Fruit fly (Drosophila melanogaster) whole organism, wandering third instar larva: ENCODE results near the gene CG32669.

Experiments used
- Abd-B ChIP-seq: fragments of >200 bp; optimal IDR thresholded peaks from 2 replicates; lab custom pipeline; 2017; ENCODE audit warnings: missing biosample characterization, missing genetic modification characterization
- CG32264 ChIP-seq: fragments of 200-800 bp; sonication (Bioruptor generic); optimal IDR thresholded peaks from 2 replicates; lab custom pipeline; 2016; ENCODE audit warnings: missing biosample characterization, missing genetic modification characterization
- CG9705 ChIP-seq: fragments of 200-800 bp; sonication (Bioruptor generic); optimal IDR thresholded peaks from 2 replicates; lab custom pipeline; 2018; ENCODE audit warnings: missing biosample characterization, mild to moderate bottlenecking, missing genetic modification characterization
- GATAd ChIP-seq: sonication (Bioruptor generic); optimal IDR thresholded peaks from 2 replicates; lab custom pipeline; 2016; ENCODE audit warnings: missing biosample characterization, missing genetic modification characterization
- Jra ChIP-seq: sonication (Bioruptor generic); optimal IDR thresholded peaks from 2 replicates; lab custom pipeline; 2016; ENCODE audit warnings: missing biosample characterization, missing genetic modification characterization
- Mio ChIP-seq: sonication (Bioruptor generic); optimal IDR thresholded peaks from 2 replicates; lab custom pipeline; 2016; ENCODE audit warnings: missing biosample characterization, missing genetic modification characterization
- Myc ChIP-seq: fragments of >200 bp; optimal IDR thresholded peaks from 2 replicates; lab custom pipeline; 2017
- OdsH ChIP-seq: fragments of 200-800 bp; sonication (Bioruptor generic); optimal IDR thresholded peaks from 2 replicates; lab custom pipeline; 2016; ENCODE audit warnings: missing biosample characterization, mild to moderate bottlenecking, missing genetic modification characterization
- br ChIP-seq: fragments of 200-800 bp; sonication (Bioruptor generic); optimal IDR thresholded peaks from 2 replicates; lab custom pipeline; 2016; ENCODE audit warnings: missing biosample characterization, missing genetic modification characterization
- dl ChIP-seq, 2 experiments: fragments of 175-275, 200-275 bp in 1 of 2; fragments of 200-275 bp in 1 of 2; sonication (Bioruptor generic); optimal IDR thresholded peaks; lab custom pipeline; 2018; ENCODE audit warnings: mild to moderate bottlenecking in 2 of 2, missing biosample characterization in 2 of 2, missing genetic modification characterization in 2 of 2, moderate library complexity in 2 of 2; ENCODE audit not compliant: partially characterized antibody in 2 of 2, insufficient read depth in 1 of 2
- fru ChIP-seq: fragments of 200-800 bp; sonication (Bioruptor generic); optimal IDR thresholded peaks from 3 replicates; lab custom pipeline; 2016; ENCODE audit warnings: missing biosample characterization, mild to moderate bottlenecking, missing genetic modification characterization
- psq ChIP-seq: fragments of 200-800 bp; sonication (Bioruptor generic); optimal IDR thresholded peaks from 3 replicates; lab custom pipeline; 2017; ENCODE audit warnings: missing biosample characterization, mild to moderate bottlenecking, missing genetic modification characterization, moderate library complexity
- sv ChIP-seq: fragments of 200-800 bp; sonication (Bioruptor generic); optimal IDR thresholded peaks from 3 replicates; lab custom pipeline; 2016; ENCODE audit warnings: missing biosample characterization, missing genetic modification characterization
- usp ChIP-seq: fragments of >200 bp; optimal IDR thresholded peaks from 2 replicates; lab custom pipeline; 2017; ENCODE audit warnings: missing biosample characterization, missing genetic modification characterization

DNA sequence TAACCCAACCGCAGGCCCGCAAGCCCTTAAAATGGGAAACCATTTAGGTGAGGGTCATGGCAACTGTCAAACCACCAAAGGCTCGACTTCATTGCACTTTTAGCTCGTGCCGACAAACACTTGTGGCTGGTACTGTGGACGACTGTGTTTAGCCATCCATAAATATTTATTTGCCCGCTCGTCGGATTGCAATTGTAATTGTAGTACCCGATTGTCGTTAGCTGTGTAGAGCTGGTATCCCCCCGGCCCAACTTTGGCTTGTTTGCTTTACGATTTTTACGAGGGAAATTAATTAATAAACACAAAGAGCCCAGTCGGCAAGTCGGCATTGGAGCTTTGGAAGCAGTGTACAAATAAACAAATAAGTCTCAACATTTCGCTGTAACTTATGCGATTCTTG lies 375 bp upstream of the CG32669 start:
- TF ChIP-seq Abd-B (GFP tag; lab: Kevin White, UChicago) (no peak), dl (GFP tag; optimal IDR thresholded peaks at IDR 0.05; lab: Kevin White, UChicago; ENCODE audit: insufficient read depth in 1 of 2, partially characterized antibody in 2 of 2) (no peak), fru (GFP tag; lab: Kevin White, UChicago) (no peak), sv (GFP tag; lab: Kevin White, UChicago) (no peak), CG9705 (GFP tag; lab: Kevin White, UChicago) (no peak), psq (GFP tag; lab: Kevin White, UChicago) (no peak), GATAd (no peak), Mio (GFP tag; lab: Kevin White, UChicago) (no peak), usp (GFP tag; lab: Kevin White, UChicago) (no peak), Myc (no peak), br (no peak), OdsH (no peak), Jra (GFP tag; lab: Kevin White, UChicago) (no peak), CG32264 (GFP tag; lab: Kevin White, UChicago) (no peak)
